Worm (Caenorhabditis elegans) whole organism, young adult: ENCODE results near the gene F59F5.7.

Experiments used
- Y67H2A.10 ChIP-seq: fragments of 200-800 bp; sonication (Bioruptor generic); conservative IDR thresholded peaks from 2 replicates; pipeline ENCODE4 v1.3.6; 2022; ENCODE audit warnings: missing genetic modification reagents, missing genetic modification characterization, missing compliant biosample characterization
- Y95B8A.8 ChIP-seq: fragments of 200-800 bp; sonication (Bioruptor generic); IDR thresholded peaks from 2 replicates; pipeline ENCODE4 v1.3.6; 2022; ENCODE audit warnings: missing genetic modification reagents, missing genetic modification characterization, missing compliant biosample characterization
- attf-3 ChIP-seq: fragments of 200-800 bp; sonication (Bioruptor generic); conservative IDR thresholded peaks from 2 replicates; pipeline ENCODE4 v1.3.6; 2022; ENCODE audit warnings: missing genetic modification reagents, missing genetic modification characterization, missing compliant biosample characterization
- efl-1 ChIP-seq: fragments of 150-350 bp; optimal IDR thresholded peaks from 2 replicates; lab custom pipeline; 2014; ENCODE audit warnings: missing biosample characterization, missing genetic modification reagents, missing genetic modification characterization
- pha-4 ChIP-seq: fragments of 150-350 bp; sonication (generic microtip); optimal IDR thresholded peaks from 2 replicates; lab custom pipeline; 2014; ENCODE audit warnings: missing biosample characterization, missing genetic modification reagents, missing genetic modification characterization
- unc-62 ChIP-seq: fragments of 150-350 bp; optimal IDR thresholded peaks from 2 replicates; lab custom pipeline; 2014; ENCODE audit warnings: missing biosample characterization, missing genetic modification reagents, missing genetic modification characterization

- TF ChIP-seq unc-62 (GFP tag; lab: Kevin White, UChicago), result no peak
- TF ChIP-seq pha-4, result no peak
- TF ChIP-seq Y67H2A.10, result no peak
- TF ChIP-seq efl-1 (GFP tag; lab: Kevin White, UChicago), result no peak
- TF ChIP-seq attf-3 (GFP tag; lab: Robert Waterston, UW), result no peak
- no peak for TF ChIP-seq Y95B8A.8 (GFP tag; lab: Robert Waterston, UW)
These were observed 33.9 kb downstream of the F59F5.7 start, which contains the start of gene sdn-1 for ce11 chrX:10593234-10593633.
